Worm (Caenorhabditis elegans) whole organism, L4 larva: ENCODE data around the gene F59B2.13.

ENCODE experiments used
- D1046.2 ChIP-seq: fragments of 200-800 bp; sonication (Bioruptor generic); IDR thresholded peaks from 2 replicates; pipeline ENCODE4 v1.3.6; 2022; ENCODE audit warnings: missing genetic modification characterization, missing compliant biosample characterization
- F10B5.3 ChIP-seq: sonication (generic microtip); optimal IDR thresholded peaks from 2 replicates; lab custom pipeline; 2016; ENCODE audit warnings: mild to moderate bottlenecking, missing genetic modification characterization, missing compliant biosample characterization
- F26F4.8 ChIP-seq: fragments of 200-800 bp; sonication (Bioruptor generic); conservative IDR thresholded peaks from 2 replicates; pipeline ENCODE4 v1.3.6; 2022; ENCODE audit warnings: missing genetic modification characterization, missing compliant biosample characterization
- F37D6.2 ChIP-seq: sonication (generic microtip); optimal IDR thresholded peaks from 2 replicates; lab custom pipeline; 2016; ENCODE audit warnings: mild to moderate bottlenecking, missing genetic modification characterization, missing compliant biosample characterization
- F44E2.7 ChIP-seq: fragments of 200-800 bp; sonication (Bioruptor generic); IDR thresholded peaks from 2 replicates; pipeline ENCODE4 v2.1.2; 2022; ENCODE audit warnings: missing genetic modification characterization, missing compliant biosample characterization
- F49E8.2 ChIP-seq: sonication (generic microtip); optimal IDR thresholded peaks from 2 replicates; lab custom pipeline; 2016; ENCODE audit warnings: missing compliant biosample characterization, mild to moderate bottlenecking, missing genetic modification characterization, borderline replicate concordance
- R02D3.7 ChIP-seq: fragments of 150-350 bp; sonication (generic microtip); optimal IDR thresholded peaks from 3 replicates; lab custom pipeline; 2014; ENCODE audit warnings: missing biosample characterization, missing genetic modification characterization
- T20F7.1 ChIP-seq: fragments of 200-800 bp; sonication (Bioruptor generic); optimal IDR thresholded peaks from 2 replicates; lab custom pipeline; 2018; ENCODE audit warnings: mild to moderate bottlenecking, missing genetic modification characterization, missing compliant biosample characterization
- Y105C5A.15 ChIP-seq: fragments of 200-800 bp; sonication (Bioruptor generic); IDR thresholded peaks from 2 replicates; pipeline ENCODE4 v1.3.6; 2022; ENCODE audit warnings: missing genetic modification characterization, missing compliant biosample characterization
- ZK337.2 ChIP-seq: fragments of 200-800 bp; sonication (Bioruptor generic); IDR thresholded peaks from 2 replicates; pipeline ENCODE4 v1.3.6; 2022; ENCODE audit warnings: missing genetic modification reagents, missing genetic modification characterization, missing compliant biosample characterization
- ZK546.5 ChIP-seq, 2 experiments: sonication (generic microtip); optimal IDR thresholded peaks; 2 replicates each; lab custom pipeline; 2017; ENCODE audit warnings: missing biosample characterization in 2 of 2, missing genetic modification characterization in 2 of 2
- aha-1 ChIP-seq: fragments of 150-350 bp; peaks from one replicate; lab custom pipeline; 2014; ENCODE audit warnings: missing biosample characterization, missing genetic modification characterization
- ceh-28 ChIP-seq: fragments of 150-350 bp; optimal IDR thresholded peaks from 2 replicates; lab custom pipeline; 2014; ENCODE audit warnings: missing biosample characterization, missing genetic modification reagents, missing genetic modification characterization
- ces-1 ChIP-seq: fragments of 150-350 bp; sonication (generic microtip); optimal IDR thresholded peaks from 4 replicates; lab custom pipeline; 2014; ENCODE audit warnings: missing biosample characterization, missing genetic modification reagents, missing genetic modification characterization
- cey-2 ChIP-seq: sonication (generic microtip); optimal IDR thresholded peaks from 3 replicates; lab custom pipeline; 2017; ENCODE audit warnings: missing genetic modification characterization, mild to moderate bottlenecking, missing compliant biosample characterization, antibody characterized with exemption, borderline replicate concordance; ENCODE audit not compliant: insufficient read depth
- ctbp-1 ChIP-seq: fragments of 200-800 bp; sonication (Bioruptor generic); IDR thresholded peaks from 2 replicates; pipeline ENCODE4 v1.3.6; 2022; ENCODE audit warnings: missing genetic modification reagents, missing genetic modification characterization, missing compliant biosample characterization
- daf-12 ChIP-seq: fragments of 150-350 bp; optimal IDR thresholded peaks from 2 replicates; lab custom pipeline; 2014; ENCODE audit warnings: missing biosample characterization, missing genetic modification reagents, missing genetic modification characterization
- daf-16 ChIP-seq, 3 experiments: sonication (generic microtip); optimal IDR thresholded peaks; 2 replicates each; lab custom pipeline; 2016 to 2017; ENCODE audit warnings: missing genetic modification characterization in 3 of 3, missing genetic modification reagents in 3 of 3, mild to moderate bottlenecking in 2 of 3, missing compliant biosample characterization in 2 of 3, missing biosample characterization in 1 of 3, moderate library complexity in 1 of 3
- daf-19 ChIP-seq: fragments of 200-800 bp; sonication (Bioruptor generic); conservative IDR thresholded peaks from 2 replicates; pipeline ENCODE4 v1.3.6; 2022; ENCODE audit warnings: missing genetic modification characterization, missing compliant biosample characterization
- dmd-6 ChIP-seq: fragments of 200-800 bp; sonication (Bioruptor generic); IDR thresholded peaks from 2 replicates; pipeline ENCODE4 v1.3.6; 2022; ENCODE audit warnings: missing genetic modification reagents, missing genetic modification characterization, missing compliant biosample characterization
- dmd-8 ChIP-seq: fragments of 200-800 bp; sonication (Bioruptor generic); IDR thresholded peaks from 2 replicates; pipeline ENCODE4 v1.3.6; 2022; ENCODE audit warnings: missing genetic modification characterization, missing compliant biosample characterization
- dmd-9 ChIP-seq: fragments of 200-800 bp; sonication (Bioruptor generic); IDR thresholded peaks from 2 replicates; pipeline ENCODE4 v1.3.6; 2022; ENCODE audit warnings: missing genetic modification reagents, missing genetic modification characterization, missing compliant biosample characterization
- egl-27 ChIP-seq: sonication (generic microtip); optimal IDR thresholded peaks from 3 replicates; lab custom pipeline; 2017; ENCODE audit warnings: missing biosample characterization, missing genetic modification reagents, missing genetic modification characterization
- hif-1 ChIP-seq, 2 experiments: sonication (generic microtip); optimal IDR thresholded peaks; 2 replicates each; lab custom pipeline; 2016 to 2017; ENCODE audit warnings: missing compliant biosample characterization in 2 of 2, missing genetic modification characterization in 2 of 2, missing genetic modification reagents in 2 of 2, missing genotype in 2 of 2, mild to moderate bottlenecking in 1 of 2
- hlh-11 ChIP-seq: fragments of 200-800 bp; sonication (Bioruptor generic); optimal IDR thresholded peaks from 2 replicates; lab custom pipeline; 2018; ENCODE audit warnings: mild to moderate bottlenecking, missing genetic modification characterization, missing compliant biosample characterization
- hlh-30 ChIP-seq: sonication (generic microtip); optimal IDR thresholded peaks from 2 replicates; lab custom pipeline; 2017; ENCODE audit warnings: antibody characterized with exemption, mild to moderate bottlenecking, missing genetic modification characterization, missing compliant biosample characterization; ENCODE audit not compliant: insufficient read depth
- lim-7 ChIP-seq: fragments of 200-800 bp; sonication (Bioruptor generic); IDR thresholded peaks from 2 replicates; pipeline ENCODE4 v1.3.6; 2022; ENCODE audit warnings: missing genetic modification characterization, missing compliant biosample characterization
- lin-29 ChIP-seq: fragments of 200-800 bp; sonication (Bioruptor generic); IDR thresholded peaks from 2 replicates; pipeline ENCODE4 v1.3.6; 2022; ENCODE audit warnings: missing genetic modification reagents, missing genetic modification characterization, missing compliant biosample characterization
- mdl-1 ChIP-seq, 2 experiments: fragments of 150-350 bp in 1 of 2; sonication (generic microtip) in 1 of 2; optimal IDR thresholded peaks; 2 replicates each; lab custom pipeline; 2014 to 2017; ENCODE audit warnings: missing biosample characterization in 2 of 2, missing genetic modification characterization in 2 of 2
- mep-1 ChIP-seq: fragments of 150-350 bp; sonication (generic microtip); optimal IDR thresholded peaks from 3 replicates; lab custom pipeline; 2014; ENCODE audit warnings: missing biosample characterization, missing genetic modification characterization
- nhr-25 ChIP-seq: sonication (generic microtip); optimal IDR thresholded peaks from 2 replicates; lab custom pipeline; 2017; ENCODE audit warnings: missing genetic modification characterization, mild to moderate bottlenecking, missing compliant biosample characterization, antibody characterized with exemption, moderate library complexity, borderline replicate concordance; ENCODE audit not compliant: insufficient read depth
- nhr-42 ChIP-seq: fragments of 200-800 bp; sonication (Bioruptor generic); IDR thresholded peaks from 2 replicates; pipeline ENCODE4 v1.3.6; 2022; ENCODE audit warnings: missing genetic modification characterization, missing compliant biosample characterization
- nhr-77 ChIP-seq: fragments of 150-350 bp; optimal IDR thresholded peaks from 2 replicates; lab custom pipeline; 2014; ENCODE audit warnings: missing biosample characterization, missing genetic modification characterization
- php-3 ChIP-seq: fragments of 200-800 bp; sonication (Bioruptor generic); IDR thresholded peaks from 2 replicates; pipeline ENCODE4 v1.3.6; 2022; ENCODE audit warnings: missing genetic modification reagents, missing genetic modification characterization, missing compliant biosample characterization
- set-16 ChIP-seq: fragments of 200-800 bp; sonication (Bioruptor generic); IDR thresholded peaks from 2 replicates; pipeline ENCODE4 v1.3.6; 2022; ENCODE audit warnings: missing genetic modification reagents, missing genetic modification characterization, missing compliant biosample characterization
- snpc-1.2 ChIP-seq: fragments of 200-800 bp; sonication (Bioruptor generic); IDR thresholded peaks from 2 replicates; pipeline ENCODE4 v1.3.6; 2022; ENCODE audit warnings: missing genetic modification reagents, missing genetic modification characterization, missing compliant biosample characterization
- snpc-4 ChIP-seq: fragments of 150-350 bp; optimal IDR thresholded peaks from 2 replicates; lab custom pipeline; 2014; ENCODE audit warnings: missing biosample characterization, missing genetic modification characterization
- spr-1 ChIP-seq: sonication (generic microtip); optimal IDR thresholded peaks from 2 replicates; lab custom pipeline; 2016; ENCODE audit warnings: mild to moderate bottlenecking, missing genetic modification characterization, missing compliant biosample characterization
- tag-97 ChIP-seq: fragments of 200-800 bp; sonication (Bioruptor generic); IDR thresholded peaks from 2 replicates; pipeline ENCODE4 v1.3.6; 2022; ENCODE audit warnings: missing genetic modification characterization, missing compliant biosample characterization
- unc-130 ChIP-seq: sonication (generic microtip); optimal IDR thresholded peaks from 2 replicates; lab custom pipeline; 2016; ENCODE audit warnings: missing genetic modification reagents, missing genetic modification characterization, missing compliant biosample characterization
- unc-39 ChIP-seq: sonication (generic microtip); optimal IDR thresholded peaks from 2 replicates; lab custom pipeline; 2017; ENCODE audit warnings: missing biosample characterization, missing genetic modification characterization
- zag-1 ChIP-seq: fragments of 150-350 bp; optimal IDR thresholded peaks from 2 replicates; lab custom pipeline; 2014; ENCODE audit warnings: missing biosample characterization, missing genetic modification characterization
- zfp-2 ChIP-seq: sonication (generic microtip); optimal IDR thresholded peaks from 2 replicates; lab custom pipeline; 2016; ENCODE audit warnings: mild to moderate bottlenecking, missing genetic modification characterization, missing compliant biosample characterization

Gene F59B2.13

DNA sequence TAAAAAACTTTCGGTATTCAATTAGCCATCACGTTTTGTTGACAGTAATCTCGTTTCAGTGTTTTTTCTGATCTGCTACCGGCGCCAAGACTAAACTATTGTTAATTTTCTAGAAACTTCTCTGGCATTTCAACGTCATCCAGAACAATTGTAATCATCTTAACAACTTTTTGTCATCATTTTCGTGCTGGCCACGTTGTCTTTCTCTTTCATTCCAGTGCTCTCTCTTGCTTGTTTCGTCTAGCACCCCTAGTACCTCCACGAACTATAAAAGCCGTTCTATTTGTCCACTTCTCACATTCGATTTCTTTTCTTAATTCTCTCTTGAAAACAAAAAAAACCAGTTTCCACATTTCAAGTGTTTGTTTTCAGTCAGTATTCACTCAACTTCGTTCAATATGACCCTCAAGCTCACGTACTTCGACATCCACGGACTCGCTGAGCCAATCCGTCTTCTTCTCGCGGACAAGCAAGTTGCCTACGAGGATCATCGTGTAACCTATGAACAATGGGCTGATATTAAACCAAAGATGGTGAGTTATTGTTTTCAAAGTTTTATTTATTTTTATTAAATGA lies 32.2 kb upstream of the F59B2.13 start, which contains the start of gene gst-1 (continued):
- TF ChIP-seq zag-1 (tag; lab: Kevin White, UChicago) (no peak), snpc-4 (tag; lab: Kevin White, UChicago) (no peak), daf-12 (no peak), lim-7 (no peak), T20F7.1 (GFP tag; lab: Kevin White, UChicago) (peak; percentile 45), egl-27 (tag; lab: Kevin White, UChicago) (no peak)

DNA sequence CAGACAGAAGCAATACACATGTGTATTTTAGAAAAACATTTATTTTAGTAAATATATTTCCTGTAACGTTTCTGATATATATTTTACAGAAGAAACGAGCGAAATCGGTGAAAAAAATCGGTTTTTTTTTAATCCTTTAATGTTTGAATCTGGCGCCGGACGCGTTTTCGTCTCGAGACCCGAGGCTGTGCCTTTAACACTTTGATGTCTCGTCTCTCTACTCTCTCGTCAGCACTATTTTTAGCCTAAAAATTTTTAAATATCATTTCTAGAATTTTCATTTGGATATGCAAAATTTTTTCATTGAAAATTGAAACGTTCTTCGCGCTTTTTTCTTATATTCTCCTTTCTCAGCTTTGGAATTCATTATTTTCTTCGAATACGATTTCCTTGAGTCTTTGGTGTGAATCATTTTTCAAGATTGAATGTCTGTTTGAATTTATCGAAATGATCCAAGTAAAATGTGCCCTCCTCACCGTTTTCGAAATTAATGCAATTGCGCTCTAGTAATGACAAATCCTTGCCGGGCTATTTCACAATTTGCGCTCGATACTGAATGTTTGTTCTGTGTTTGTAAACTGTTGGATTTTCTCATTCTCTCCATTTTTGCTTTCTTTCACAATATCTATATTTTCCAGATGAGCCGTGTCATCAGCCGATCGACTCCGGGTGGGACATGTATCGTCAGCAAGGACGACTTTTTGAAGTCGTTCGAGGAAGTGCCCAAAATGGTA lies 27.7 kb upstream of the F59B2.13 start, which contains the start of gene cls-2:
cls-2 (plus strand) TSS at position 635 of the 734 bp plus-strand sequence.
- TF ChIP-seq F26F4.8 (GFP tag; lab: Robert Waterston, UW), result no peak
- peak; percentile 23; the same call in 1 of the 2 replicates for TF ChIP-seq lim-7
- no peak for TF ChIP-seq mdl-1 (tag; optimal IDR thresholded peaks at IDR 0.05; lab: Kevin White, UChicago)
- TF ChIP-seq hlh-30, result no peak
- TF ChIP-seq ctbp-1 (GFP tag; lab: Robert Waterston, UW), result 0 out of 2 replicates have a peak, but pooled peaks have one; percentile 14
- TF ChIP-seq aha-1, result no peak
- TF ChIP-seq cey-2 (tag; lab: Kevin White, UChicago), result no peak
- 0 out of 2 replicates have a peak, but pooled peaks have one; percentile 7 for TF ChIP-seq dmd-6 (GFP tag; lab: Robert Waterston, UW)

DNA sequence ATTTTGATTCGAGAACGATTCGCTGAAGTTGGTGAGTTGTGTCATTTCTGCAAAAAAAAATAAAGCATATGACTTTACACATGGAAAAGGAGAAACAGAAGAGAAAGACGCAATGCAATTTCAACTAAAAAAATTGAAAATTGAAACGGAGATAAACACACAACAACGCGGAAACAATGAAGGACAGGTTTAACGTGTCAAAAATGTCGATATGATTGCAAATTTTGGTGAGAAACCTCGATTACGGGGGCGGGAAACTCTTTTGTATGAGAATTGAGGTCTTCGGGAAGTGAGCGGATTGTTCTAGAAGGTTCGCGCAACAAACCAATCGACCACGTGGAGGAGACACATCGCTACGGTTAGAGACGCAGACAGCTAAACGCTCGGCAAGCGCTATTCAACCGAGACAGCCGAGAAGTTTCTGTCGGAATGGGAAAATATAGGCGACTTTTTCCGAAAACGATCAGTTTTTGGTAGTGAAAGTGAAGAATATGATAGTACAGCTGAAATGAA lies 26.9 kb upstream of the F59B2.13 start, which contains the start of gene R107.5:
R107.5 (minus strand) TSS at position 51 of the 513 bp plus-strand sequence.
- TF ChIP-seq egl-27 (tag; lab: Kevin White, UChicago) (no peak), hlh-11 (peak; percentile 99), ces-1 (GFP tag; lab: Kevin White, UChicago) (no peak), cey-2 (tag; lab: Kevin White, UChicago) (peak; percentile 66), F10B5.3 (tag; lab: Kevin White, UChicago) (peak; percentile 48), unc-39 (peak; percentile 96), Y105C5A.15 (GFP tag; lab: Robert Waterston, UW) (0 out of 2 replicates have a peak, but pooled peaks have one; percentile 66), R02D3.7 (tag; lab: Kevin White, UChicago) (no peak), nhr-25 (tag; lab: Kevin White, UChicago) (peak; percentile 88), tag-97 (GFP tag; lab: Robert Waterston, UW) (0 out of 2 replicates have a peak, but pooled peaks have one; percentile 38), snpc-1.2 (GFP tag; lab: Robert Waterston, UW) (peak; percentile 83), dmd-9 (GFP tag; lab: Robert Waterston, UW) (peak; percentile 77; the same call in 1 of the 2 replicates), F49E8.2 (tag; lab: Kevin White, UChicago) (no peak), set-16 (GFP tag; lab: Robert Waterston, UW) (peak; percentile 92), dmd-8 (GFP tag; lab: Robert Waterston, UW) (0 out of 2 replicates have a peak, but pooled peaks have one; percentile 24), mep-1 (tag; lab: Kevin White, UChicago) (peak; percentile 90), F37D6.2 (tag; lab: Kevin White, UChicago) (peak; percentile 82), daf-19 (peak; percentile 90), nhr-42 (GFP tag; lab: Robert Waterston, UW) (peak; percentile 89; the same call in 1 of the 2 replicates), zfp-2 (tag; lab: Kevin White, UChicago) (peak; percentile 72), D1046.2 (GFP tag; lab: Robert Waterston, UW) (peak; percentile 87), hif-1 (tag; optimal IDR thresholded peaks at IDR 0.05; lab: Kevin White, UChicago) (peak; percentile 66 to 86), ctbp-1 (GFP tag; lab: Robert Waterston, UW) (peak; percentile 87), spr-1 (peak; percentile 93), php-3 (GFP tag; lab: Robert Waterston, UW) (peak; percentile 92), daf-16 (GFP tag; optimal IDR thresholded peaks at IDR 0.05; lab: Kevin White, UChicago) (peak; percentile 54 to 93), daf-16 (tag; optimal IDR thresholded peaks at IDR 0.05; lab: Kevin White, UChicago) (peak; percentile 41), F44E2.7 (GFP tag; lab: Robert Waterston, UW) (0 out of 2 replicates have a peak, but pooled peaks have one; percentile 8), ceh-28 (tag; lab: Kevin White, UChicago) (no peak), ZK337.2 (GFP tag; lab: Robert Waterston, UW) (0 out of 2 replicates have a peak, but pooled peaks have one; percentile 53), lin-29 (GFP tag; lab: Robert Waterston, UW) (peak; percentile 93), ZK546.5 (tag; optimal IDR thresholded peaks at IDR 0.05; lab: Kevin White, UChicago) (no peak), unc-130 (GFP tag; lab: Kevin White, UChicago) (no peak), nhr-77 (peak; percentile 74)
